Fruit fly (Drosophila melanogaster) whole organism, embryonic: Measurements from ENCODE around the gene Drsl5.

ENCODE experiments used
- Abd-B ChIP-seq: fragments of 200-800 bp; sonication (Bioruptor generic); optimal IDR thresholded peaks from 2 replicates; lab custom pipeline; 2018; ENCODE audit warnings: missing biosample characterization, mild to moderate bottlenecking, missing genetic modification characterization, moderate library complexity
- Bgb ChIP-seq: fragments of 200-800 bp; sonication (Bioruptor generic); IDR thresholded peaks from 2 replicates; pipeline ENCODE4 v1.3.6; 2022; ENCODE audit warnings: missing biosample characterization, missing genetic modification characterization; ENCODE audit not compliant: partially characterized antibody
- Blimp-1 ChIP-seq: fragments of 200-800 bp; sonication (Bioruptor generic); optimal IDR thresholded peaks from 3 replicates; lab custom pipeline; 2018; ENCODE audit warnings: missing biosample characterization, missing genetic modification characterization, mild to moderate bottlenecking, moderate library complexity, missing genetic modification reagents
- CG10274 ChIP-seq: fragments of 200-800 bp; sonication (Bioruptor generic); optimal IDR thresholded peaks from 3 replicates; lab custom pipeline; 2017; ENCODE audit warnings: missing biosample characterization, mild to moderate bottlenecking, missing genetic modification characterization
- CG10321 ChIP-seq: fragments of 200-800 bp; sonication (Bioruptor generic); IDR thresholded peaks from 2 replicates; pipeline ENCODE4 v1.3.6; 2022; ENCODE audit warnings: missing biosample characterization, missing genetic modification characterization
- CG11247 ChIP-seq: fragments of 200-800 bp; sonication (Bioruptor generic); IDR thresholded peaks from 2 replicates; pipeline ENCODE4 v1.3.6; 2022; ENCODE audit warnings: missing biosample characterization, missing genetic modification characterization
- CG11398 ChIP-seq: fragments of 200-800 bp; sonication (Bioruptor generic); optimal IDR thresholded peaks from 2 replicates; lab custom pipeline; 2016; ENCODE audit warnings: missing biosample characterization, missing genetic modification characterization
- CG12391 ChIP-seq: fragments of 200-800 bp; sonication (Bioruptor generic); optimal IDR thresholded peaks from 3 replicates; lab custom pipeline; 2018; ENCODE audit warnings: missing biosample characterization, mild to moderate bottlenecking, missing genetic modification characterization, moderate library complexity
- CG12659 ChIP-seq: fragments of 200-800 bp; sonication (Bioruptor generic); optimal IDR thresholded peaks from 3 replicates; lab custom pipeline; 2017; ENCODE audit warnings: mild to moderate bottlenecking, missing biosample characterization, missing genetic modification reagents, missing genetic modification characterization
- CG15269 ChIP-seq: fragments of 200-800 bp; sonication (Bioruptor generic); optimal IDR thresholded peaks from 2 replicates; lab custom pipeline; 2018; ENCODE audit warnings: missing biosample characterization, mild to moderate bottlenecking, missing genetic modification characterization, moderate library complexity
- CG15601 ChIP-seq: fragments of 200-800 bp; sonication (Bioruptor generic); optimal IDR thresholded peaks from 3 replicates; lab custom pipeline; 2019; ENCODE audit warnings: missing biosample characterization, mild to moderate bottlenecking, missing genetic modification characterization, moderate library complexity
- CG16815 ChIP-seq: fragments of 200-800 bp; sonication (Bioruptor generic); optimal IDR thresholded peaks from 3 replicates; lab custom pipeline; 2017; ENCODE audit warnings: missing biosample characterization, mild to moderate bottlenecking, missing genetic modification characterization
- CG16863 ChIP-seq: fragments of 200-800 bp; sonication (Bioruptor generic); optimal IDR thresholded peaks from 3 replicates; lab custom pipeline; 2016; ENCODE audit warnings: missing biosample characterization, missing genetic modification characterization
- CG3163 ChIP-seq: fragments of 200-800 bp; sonication (Bioruptor generic); optimal IDR thresholded peaks from 3 replicates; lab custom pipeline; 2016; ENCODE audit warnings: missing biosample characterization, missing genetic modification characterization
- CTCF ChIP-seq: fragments of 200-800 bp; sonication (Bioruptor generic); optimal IDR thresholded peaks from 2 replicates; lab custom pipeline; 2017; ENCODE audit warnings: missing biosample characterization, mild to moderate bottlenecking, missing genetic modification characterization, moderate library complexity
- CoRest ChIP-seq: fragments of 200-800 bp; sonication (Bioruptor generic); optimal IDR thresholded peaks from 3 replicates; lab custom pipeline; 2018; ENCODE audit warnings: missing biosample characterization, mild to moderate bottlenecking, missing genetic modification characterization, moderate library complexity
- Doc3 ChIP-seq: fragments of 200-800 bp; sonication (Bioruptor generic); IDR thresholded peaks from 3 replicates; pipeline ENCODE4 v1.3.6; 2022; ENCODE audit warnings: missing biosample characterization, missing genetic modification characterization; ENCODE audit not compliant: partially characterized antibody
- Drgx ChIP-seq: fragments of 200-800 bp; sonication (Bioruptor generic); IDR thresholded peaks from 2 replicates; pipeline ENCODE4 v1.3.6; 2022; ENCODE audit warnings: missing biosample characterization, missing genetic modification characterization
- ERR ChIP-seq: fragments of 200-800 bp; sonication (Bioruptor generic); optimal IDR thresholded peaks from 2 replicates; lab custom pipeline; 2016; ENCODE audit warnings: missing biosample characterization, missing genetic modification characterization
- Hand ChIP-seq: fragments of 200-800 bp; sonication (Bioruptor generic); optimal IDR thresholded peaks from 2 replicates; lab custom pipeline; 2017; ENCODE audit warnings: mild to moderate bottlenecking, missing biosample characterization, missing genetic modification reagents, missing genetic modification characterization
- Hr51 ChIP-seq, 2 experiments: fragments of 200-800 bp; sonication (Bioruptor generic); optimal IDR thresholded peaks; 2 replicates in 1 of 2; 3 replicates in 1 of 2; lab custom pipeline; 2016 to 2018; ENCODE audit warnings: missing biosample characterization in 2 of 2, missing genetic modification characterization in 2 of 2, mild to moderate bottlenecking in 1 of 2, moderate library complexity in 1 of 2
- Lhr ChIP-seq: fragments of 200-800 bp; sonication (Bioruptor generic); optimal IDR thresholded peaks from 3 replicates; lab custom pipeline; 2017; ENCODE audit warnings: mild to moderate bottlenecking, missing biosample characterization, missing genetic modification reagents, missing genetic modification characterization
- Lpt ChIP-seq: fragments of >200 bp; optimal IDR thresholded peaks from 2 replicates; lab custom pipeline; 2018; ENCODE audit warnings: missing biosample characterization, missing genetic modification characterization
- Oli ChIP-seq: fragments of 200-800 bp; sonication (Bioruptor generic); optimal IDR thresholded peaks from 2 replicates; lab custom pipeline; 2018; ENCODE audit warnings: missing biosample characterization, mild to moderate bottlenecking, missing genetic modification characterization, moderate library complexity
- Opbp ChIP-seq: fragments of 200-800 bp; sonication (Bioruptor generic); IDR thresholded peaks from 3 replicates; pipeline ENCODE4 v1.3.6; 2022; ENCODE audit warnings: missing biosample characterization, missing genetic modification characterization; ENCODE audit not compliant: partially characterized antibody
- Pdp1 ChIP-seq, 2 experiments: fragments of 200-800 bp; sonication (Bioruptor generic); optimal IDR thresholded peaks; 3 replicates each; lab custom pipeline; 2016; ENCODE audit warnings: missing biosample characterization in 2 of 2, missing genetic modification characterization in 2 of 2, mild to moderate bottlenecking in 1 of 2, moderate library complexity in 1 of 2
- Poxn ChIP-seq: fragments of 200-800 bp; sonication (Bioruptor generic); IDR thresholded peaks from 2 replicates; pipeline ENCODE4 v1.3.6; 2022; ENCODE audit warnings: missing biosample characterization, missing genetic modification characterization
- Sox102F ChIP-seq: fragments of 200-800 bp; sonication (Bioruptor generic); optimal IDR thresholded peaks from 2 replicates; lab custom pipeline; 2018; ENCODE audit warnings: missing biosample characterization, mild to moderate bottlenecking, missing genetic modification characterization, moderate library complexity
- Trl ChIP-seq, 3 experiments: fragments of >200 bp in 2 of 3; fragments of 200-800 bp in 1 of 3; sonication (Bioruptor generic) in 1 of 3; optimal IDR thresholded peaks; 2 replicates in 1 of 3; 3 replicates in 2 of 3; lab custom pipeline; 2016 to 2017; ENCODE audit warnings: missing biosample characterization in 1 of 3, missing genetic modification characterization in 1 of 3
- br ChIP-seq: fragments of >200 bp; optimal IDR thresholded peaks from 2 replicates; lab custom pipeline; 2017
- btn ChIP-seq: fragments of 200-800 bp; sonication (Bioruptor generic); optimal IDR thresholded peaks from 2 replicates; lab custom pipeline; 2016; ENCODE audit warnings: missing biosample characterization, missing genetic modification characterization
- caup ChIP-seq: fragments of 200-800 bp; sonication (Bioruptor generic); optimal IDR thresholded peaks from 3 replicates; lab custom pipeline; 2017; ENCODE audit warnings: missing biosample characterization, mild to moderate bottlenecking, missing genetic modification characterization, moderate library complexity; ENCODE audit not compliant: severe bottlenecking
- dmrt99B ChIP-seq: fragments of 200-800 bp; sonication (Bioruptor generic); optimal IDR thresholded peaks from 2 replicates; lab custom pipeline; 2018; ENCODE audit warnings: missing biosample characterization, mild to moderate bottlenecking, missing genetic modification characterization, moderate library complexity
- dysf ChIP-seq: fragments of 200-800 bp; sonication (Bioruptor generic); IDR thresholded peaks from 3 replicates; pipeline ENCODE4 v1.3.6; 2022; ENCODE audit warnings: missing biosample characterization, missing genetic modification characterization
- eve ChIP-seq, 2 experiments: fragments of >200 bp; optimal IDR thresholded peaks; 2 replicates each; lab custom pipeline; 2017; ENCODE audit warnings: missing biosample characterization in 2 of 2, missing genetic modification characterization in 2 of 2
- ftz-f1 ChIP-seq: fragments of 200-800 bp; sonication (Bioruptor generic); optimal IDR thresholded peaks from 2 replicates; lab custom pipeline; 2016; ENCODE audit warnings: missing biosample characterization, missing genetic modification characterization
- gem ChIP-seq: fragments of 200-800 bp; sonication (Bioruptor generic); optimal IDR thresholded peaks from 2 replicates; lab custom pipeline; 2019; ENCODE audit warnings: missing biosample characterization, mild to moderate bottlenecking, missing genetic modification characterization, moderate library complexity
- gsb ChIP-seq: fragments of 200-800 bp; sonication (Bioruptor generic); IDR thresholded peaks from 2 replicates; pipeline ENCODE4 v1.3.6; 2022; ENCODE audit warnings: missing biosample characterization, missing genetic modification characterization
- kni ChIP-seq: fragments of 200-800 bp; sonication (Bioruptor generic); optimal IDR thresholded peaks from 3 replicates; lab custom pipeline; 2017; ENCODE audit warnings: mild to moderate bottlenecking, missing biosample characterization, missing genetic modification reagents, missing genetic modification characterization
- pita ChIP-seq: fragments of 200-800 bp; sonication (Bioruptor generic); optimal IDR thresholded peaks from 2 replicates; lab custom pipeline; 2017; ENCODE audit warnings: missing biosample characterization, mild to moderate bottlenecking, missing genetic modification characterization
- psq ChIP-seq: fragments of 200-800 bp; sonication (Bioruptor generic); optimal IDR thresholded peaks from 2 replicates; lab custom pipeline; 2017; ENCODE audit warnings: missing biosample characterization, missing genetic modification characterization
- run ChIP-seq: fragments of 200-800 bp; sonication (Bioruptor generic); optimal IDR thresholded peaks from 3 replicates; lab custom pipeline; 2018; ENCODE audit warnings: missing biosample characterization, mild to moderate bottlenecking, missing genetic modification characterization
- seq ChIP-seq: fragments of 200-800 bp; sonication (Bioruptor generic); IDR thresholded peaks from 2 replicates; pipeline ENCODE4 v1.3.6; 2022; ENCODE audit warnings: missing biosample characterization, missing genetic modification characterization
- sob ChIP-seq: fragments of 200-800 bp; sonication (Bioruptor generic); IDR thresholded peaks from 2 replicates; pipeline ENCODE4 v1.3.6; 2022; ENCODE audit warnings: missing biosample characterization, missing genetic modification characterization
- stwl ChIP-seq: fragments of 200-800 bp; sonication (Bioruptor generic); optimal IDR thresholded peaks from 3 replicates; lab custom pipeline; 2018; ENCODE audit warnings: missing biosample characterization, mild to moderate bottlenecking, missing genetic modification characterization, moderate library complexity
- trem ChIP-seq: fragments of 200-800 bp; optimal IDR thresholded peaks from 3 replicates; lab custom pipeline; 2019; ENCODE audit warnings: missing biosample characterization, mild to moderate bottlenecking, missing genetic modification characterization, moderate library complexity
- tup ChIP-seq: fragments of 200-800 bp; sonication (Bioruptor generic); optimal IDR thresholded peaks from 2 replicates; lab custom pipeline; 2016; ENCODE audit warnings: missing biosample characterization, mild to moderate bottlenecking, missing genetic modification characterization, moderate library complexity
- vvl ChIP-seq: fragments of 200-800 bp; sonication (Bioruptor generic); IDR thresholded peaks from 2 replicates; pipeline ENCODE4 v1.3.6; 2022; ENCODE audit warnings: missing biosample characterization, missing genetic modification characterization

Drsl5 gene

dm6 chr3L:3276930-3277329, 39.7 kb upstream of the Drsl5 start (continued):
- peak; percentile 27 for TF ChIP-seq CoRest (tag; lab: Kevin White, UChicago)
- TF ChIP-seq Opbp (GFP tag; lab: Robert Waterston, UW) = peak; percentile 49; the same call in 1 of the 3 replicates
- TF ChIP-seq ERR (GFP tag; lab: Kevin White, UChicago) = no peak
- TF ChIP-seq tup (GFP tag; lab: Kevin White, UChicago) = no peak
- peak; percentile 58 for TF ChIP-seq CTCF (GFP tag; lab: Kevin White, UChicago)
- TF ChIP-seq Sox102F (GFP tag; lab: Kevin White, UChicago) = no peak
- no peak for TF ChIP-seq Poxn
- TF ChIP-seq Abd-B (GFP tag; lab: Kevin White, UChicago) = no peak
- TF ChIP-seq CG11247 (GFP tag; lab: Robert Waterston, UW) = peak; percentile 95
- TF ChIP-seq pita = peak; percentile 61
- TF ChIP-seq Pdp1 (GFP tag; optimal IDR thresholded peaks at IDR 0.05; lab: Kevin White, UChicago) = peak in 1 of 2 experiments; percentile 26
- TF ChIP-seq ftz-f1 (GFP tag; lab: Kevin White, UChicago) = peak; percentile 80
- peak; percentile 23; the same call in 1 of the 2 replicates for TF ChIP-seq Bgb (GFP tag; lab: Robert Waterston, UW)
- TF ChIP-seq stwl (tag; lab: Kevin White, UChicago) = peak; percentile 54
- TF ChIP-seq gsb (GFP tag; lab: Robert Waterston, UW) = no peak
- TF ChIP-seq CG15601 (tag; lab: Kevin White, UChicago) = peak; percentile 3
- TF ChIP-seq trem = peak; percentile 16
- no peak for TF ChIP-seq dysf
- no peak for TF ChIP-seq CG16863 (GFP tag; lab: Kevin White, UChicago)
- TF ChIP-seq run = no peak
- TF ChIP-seq Lhr (GFP tag; lab: Kevin White, UChicago) = peak; percentile 56
- no peak for TF ChIP-seq Lpt (GFP tag; lab: Kevin White, UChicago)
- TF ChIP-seq CG10274 (GFP tag; lab: Kevin White, UChicago) = no peak
- TF ChIP-seq caup (GFP tag; lab: Kevin White, UChicago) = no peak

- TF ChIP-seq Poxn (no peak), Trl (optimal IDR thresholded peaks at IDR 0.05; lab: Kevin White, UChicago) (peak in 1 of 2 experiments; percentile 22), Trl (GFP tag; optimal IDR thresholded peaks at IDR 0.05; lab: Kevin White, UChicago) (no peak), CG3163 (GFP tag; lab: Kevin White, UChicago) (peak; percentile 63), Doc3 (GFP tag; lab: Robert Waterston, UW) (0 out of 3 replicates have a peak, but pooled peaks have one; percentile 15), btn (GFP tag; lab: Kevin White, UChicago) (no peak), kni (GFP tag; lab: Kevin White, UChicago) (peak; percentile 37), Blimp-1 (peak; percentile 11)
- TF ChIP-seq, all 482 proteins: peak for 5
Measured at dm6 chr3L:3279930-3280329, 36.7 kb upstream of the Drsl5 start, which contains the start of gene CG12017. Gene CG12017 (plus strand): TSS chr3L:3280239.

dm6 chr3L:3283264-3283663, 33.3 kb upstream of the Drsl5 start:
- TF ChIP-seq sob (GFP tag; lab: Robert Waterston, UW) (no peak), seq (GFP tag; lab: Robert Waterston, UW) (no peak), CG16815 (GFP tag; lab: Kevin White, UChicago) (no peak), vvl (GFP tag; lab: Robert Waterston, UW) (0 out of 2 replicates have a peak, but pooled peaks have one; percentile 29), CG12659 (GFP tag; lab: Kevin White, UChicago) (no peak), CG11398 (GFP tag; lab: Kevin White, UChicago) (no peak), CG15269 (tag; lab: Kevin White, UChicago) (peak; percentile 39), psq (GFP tag; lab: Kevin White, UChicago) (no peak), Hr51 (GFP tag; optimal IDR thresholded peaks at IDR 0.05; lab: Kevin White, UChicago) (peak in 1 of 2 experiments; percentile 57), Drgx (GFP tag; lab: Robert Waterston, UW) (peak; percentile 35; the same call in 1 of the 2 replicates), CG12391 (tag; lab: Kevin White, UChicago) (peak; percentile 6), Hand (GFP tag; lab: Kevin White, UChicago) (no peak), gem (peak; percentile 15), Sox102F (GFP tag; lab: Kevin White, UChicago) (peak; percentile 56), eve (GFP tag; optimal IDR thresholded peaks at IDR 0.05; lab: Kevin White, UChicago) (peak in 1 of 2 experiments; percentile 29), CG10321 (GFP tag; lab: Robert Waterston, UW) (no peak), br (lab: Kevin White, UChicago) (no peak), Oli (tag; lab: Kevin White, UChicago) (peak; percentile 35), dmrt99B (tag; lab: Kevin White, UChicago) (peak; percentile 19)
